Worm (Caenorhabditis elegans): ENCODE results near the gene mog-5.

Gene mog-5

ce11 chrII:5407548-5407947 is 8.2 kb downstream of the mog-5 start, which contains the start of gene clec-141:
TSS of gene clec-141 (minus strand) at chrII:5407648.
- TF ChIP-seq nhr-11 (tag; optimal IDR thresholded peaks at IDR 0.05), result no peak
- TF ChIP-seq nhr-129 (tag; optimal IDR thresholded peaks at IDR 0.05), result no peak
- no peak for TF ChIP-seq F13H6.1 (tag; optimal IDR thresholded peaks at IDR 0.05)
- TF ChIP-seq dmd-4 (tag; optimal IDR thresholded peaks at IDR 0.05), result no peak
- no peak for TF ChIP-seq nhr-23 (tag; optimal IDR thresholded peaks at IDR 0.05)
- no peak for TF ChIP-seq peb-1 (tag; optimal IDR thresholded peaks at IDR 0.05)
- no peak for TF ChIP-seq zag-1 (tag; optimal IDR thresholded peaks at IDR 0.05)
- no peak for TF ChIP-seq ztf-4 (tag; optimal IDR thresholded peaks at IDR 0.05)
- no peak for TF ChIP-seq lin-11 (tag; optimal IDR thresholded peaks at IDR 0.05)
- no peak for TF ChIP-seq sma-9 (GFP tag; optimal IDR thresholded peaks at IDR 0.05)
- no peak for TF ChIP-seq sma-9 (tag; optimal IDR thresholded peaks at IDR 0.05)
- TF ChIP-seq unc-55 (GFP tag; optimal IDR thresholded peaks at IDR 0.05), result no peak
- TF ChIP-seq snpc-4 (tag; optimal IDR thresholded peaks at IDR 0.05), result no peak

- TF ChIP-seq F13H6.1 (tag; optimal IDR thresholded peaks at IDR 0.05), result no peak
- no peak for TF ChIP-seq dmd-4 (tag; optimal IDR thresholded peaks at IDR 0.05)
- TF ChIP-seq nhr-12 (tag; optimal IDR thresholded peaks at IDR 0.05), result no peak
- TF ChIP-seq Y55F3AM.14 (GFP tag; optimal IDR thresholded peaks at IDR 0.05), result no peak
- no peak for TF ChIP-seq gmeb-1 (tag; optimal IDR thresholded peaks at IDR 0.05)
- TF ChIP-seq ztf-1 (GFP tag; conservative IDR thresholded peaks at IDR 0.05), result no peak
- no peak for TF ChIP-seq sem-4 (tag; optimal IDR thresholded peaks at IDR 0.05)
Measured at ce11 chrII:5408924-5409323, 9.6 kb downstream of the mog-5 start, which contains the start of the genes EEED8.12 and EEED8.4. TSS of gene EEED8.12 (minus strand) at chrII:5409024. TSS of gene EEED8.4 (plus strand) at chrII:5409319.

ce11 chrII:5412467-5412866 is 13.1 kb downstream of the mog-5 start, which contains the start of the genes EEED8.13 and EEED8.18:
TSS of gene EEED8.13 (minus strand) at chrII:5412567.
TSS of gene EEED8.18 (minus strand) at chrII:5412610.
- no peak for TF ChIP-seq nhr-129 (tag; optimal IDR thresholded peaks at IDR 0.05)
- TF ChIP-seq blmp-1 (tag; optimal IDR thresholded peaks at IDR 0.05; ENCODE audit: insufficient read depth), result no peak
- TF ChIP-seq mdl-1 (tag; optimal IDR thresholded peaks at IDR 0.05), result no peak
- no peak for TF ChIP-seq nhr-77 (tag; optimal IDR thresholded peaks at IDR 0.05)
- no peak for TF ChIP-seq unc-55 (GFP tag; optimal IDR thresholded peaks at IDR 0.05)
- no peak for TF ChIP-seq ztf-4 (tag; optimal IDR thresholded peaks at IDR 0.05)
- no peak for TF ChIP-seq unc-39 (tag; optimal IDR thresholded peaks at IDR 0.05)
- TF ChIP-seq C34F6.9 (tag; optimal IDR thresholded peaks at IDR 0.05), result no peak
- TF ChIP-seq nhr-25 (tag; optimal IDR thresholded peaks at IDR 0.05), result no peak
- TF ChIP-seq nhr-237 (tag; optimal IDR thresholded peaks at IDR 0.05), result no peak
- TF ChIP-seq nhr-11 (tag; optimal IDR thresholded peaks at IDR 0.05), result no peak
- no peak for TF ChIP-seq ceh-16 (tag; optimal IDR thresholded peaks at IDR 0.05)
- no peak for TF ChIP-seq alr-1 (tag; optimal IDR thresholded peaks at IDR 0.05)
- no peak for TF ChIP-seq elt-3 (tag; optimal IDR thresholded peaks at IDR 0.05)
- no peak for TF ChIP-seq ZK546.5 (tag; optimal IDR thresholded peaks at IDR 0.05)
- TF ChIP-seq crh-2 (tag; optimal IDR thresholded peaks at IDR 0.05), result no peak
- TF ChIP-seq ztf-11 (tag; optimal IDR thresholded peaks at IDR 0.05), result no peak

- TF ChIP-seq sma-9 (GFP tag; optimal IDR thresholded peaks at IDR 0.05) (no peak), sma-9 (tag; optimal IDR thresholded peaks at IDR 0.05) (no peak), nhr-6 (tag; optimal IDR thresholded peaks at IDR 0.05) (no peak), dmd-4 (tag; optimal IDR thresholded peaks at IDR 0.05) (no peak), lin-39 (tag; optimal IDR thresholded peaks at IDR 0.05) (no peak), lin-11 (tag; optimal IDR thresholded peaks at IDR 0.05) (no peak), F13H6.1 (tag; optimal IDR thresholded peaks at IDR 0.05) (no peak), nhr-21 (tag; optimal IDR thresholded peaks at IDR 0.05) (no peak), crh-2 (tag; optimal IDR thresholded peaks at IDR 0.05) (no peak), snpc-4 (tag; optimal IDR thresholded peaks at IDR 0.05) (no peak)
Measured at ce11 chrII:5414040-5414439, 14.7 kb downstream of the mog-5 start, which contains the start of the genes EEED8.14 and EEED8.3. TSS of gene EEED8.14 (minus strand) at chrII:5414052. TSS of gene EEED8.3 (plus strand) at chrII:5414276.

- no peak for TF ChIP-seq ztf-1 (GFP tag; conservative IDR thresholded peaks at IDR 0.05)
- no peak for TF ChIP-seq R02D3.7 (tag; optimal IDR thresholded peaks at IDR 0.05)
- TF ChIP-seq unc-55 (GFP tag; optimal IDR thresholded peaks at IDR 0.05), result no peak
Measured at ce11 chrII:5416204-5416764, 16.9 kb downstream of the mog-5 start, which contains the start of gene EEED8.2. TSS of gene EEED8.2 (plus strand) at chrII:5416714.
